Fruit fly (Drosophila melanogaster) whole organism, embryonic: ENCODE measurements around the gene CG5805.

Experiments used
- Aef1 ChIP-seq: fragments of 200-800 bp; sonication (Bioruptor generic); IDR thresholded peaks from 3 replicates; pipeline ENCODE4 v1.3.6; 2022; ENCODE audit warnings: missing biosample characterization, missing genetic modification characterization
- CG10654 ChIP-seq: fragments of 200-800 bp; sonication (Bioruptor generic); optimal IDR thresholded peaks from 2 replicates; lab custom pipeline; 2016; ENCODE audit warnings: missing biosample characterization, missing genetic modification characterization
- CG11504 ChIP-seq: fragments of 200-800 bp; sonication (Bioruptor generic); optimal IDR thresholded peaks from 3 replicates; lab custom pipeline; 2019; ENCODE audit warnings: missing biosample characterization, mild to moderate bottlenecking, missing genetic modification characterization, moderate library complexity
- CG13296 ChIP-seq: fragments of 200-800 bp; sonication (Bioruptor generic); optimal IDR thresholded peaks from 3 replicates; lab custom pipeline; 2018; ENCODE audit warnings: missing biosample characterization, mild to moderate bottlenecking, missing genetic modification characterization
- CG14441 ChIP-seq: fragments of 200-800 bp; sonication (Bioruptor generic); IDR thresholded peaks from 2 replicates; pipeline ENCODE4 v1.3.6; 2022; ENCODE audit warnings: missing biosample characterization, missing genetic modification characterization
- CG14667 ChIP-seq: fragments of 200-800 bp; sonication (Bioruptor generic); IDR thresholded peaks from 2 replicates; pipeline ENCODE4 v1.3.6; 2022; ENCODE audit warnings: missing biosample characterization, missing genetic modification characterization
- CG14710 ChIP-seq: fragments of 200-800 bp; sonication (Bioruptor generic); optimal IDR thresholded peaks from 3 replicates; lab custom pipeline; 2019; ENCODE audit warnings: missing biosample characterization, mild to moderate bottlenecking, missing genetic modification characterization, moderate library complexity
- CG17829 ChIP-seq: fragments of 200-800 bp; optimal IDR thresholded peaks from 2 replicates; lab custom pipeline; 2019; ENCODE audit warnings: missing biosample characterization, mild to moderate bottlenecking, missing genetic modification characterization, moderate library complexity
- CG17912 ChIP-seq: fragments of 200-800 bp; sonication (Bioruptor generic); optimal IDR thresholded peaks from 2 replicates; lab custom pipeline; 2018; ENCODE audit warnings: missing biosample characterization, mild to moderate bottlenecking, missing genetic modification characterization
- CG32767 ChIP-seq: fragments of 200-800 bp; sonication (Bioruptor generic); IDR thresholded peaks from 2 replicates; pipeline ENCODE4 v1.3.6; 2022; ENCODE audit warnings: missing biosample characterization, missing genetic modification characterization
- CG5245 ChIP-seq: fragments of 200-800 bp; sonication (Bioruptor generic); optimal IDR thresholded peaks from 3 replicates; lab custom pipeline; 2016; ENCODE audit warnings: missing biosample characterization, missing genetic modification characterization
- CG6683 ChIP-seq: fragments of 200-800 bp; sonication (Bioruptor generic); optimal IDR thresholded peaks from 2 replicates; lab custom pipeline; 2017; ENCODE audit warnings: missing biosample characterization, mild to moderate bottlenecking, missing genetic modification characterization, missing genetic modification reagents
- CG6689 ChIP-seq: fragments of 200-800 bp; sonication (Bioruptor generic); IDR thresholded peaks from 2 replicates; pipeline ENCODE4 v1.3.6; 2022; ENCODE audit warnings: missing biosample characterization, missing genetic modification characterization
- CG7357 ChIP-seq: fragments of 200-800 bp; sonication (Bioruptor generic); IDR thresholded peaks from 3 replicates; pipeline ENCODE4 v1.3.6; 2022; ENCODE audit warnings: missing biosample characterization, missing genetic modification characterization
- CG7839 ChIP-seq: fragments of 200-800 bp; sonication (Bioruptor generic); optimal IDR thresholded peaks from 3 replicates; lab custom pipeline; 2018; ENCODE audit warnings: missing biosample characterization, mild to moderate bottlenecking, missing genetic modification characterization, moderate library complexity
- CG8089 ChIP-seq: fragments of 200-800 bp; sonication (Bioruptor generic); optimal IDR thresholded peaks from 3 replicates; lab custom pipeline; 2016; ENCODE audit warnings: missing biosample characterization, missing genetic modification characterization
- CG8281 ChIP-seq: fragments of 200-800 bp; sonication (Bioruptor generic); optimal IDR thresholded peaks from 2 replicates; lab custom pipeline; 2018; ENCODE audit warnings: missing biosample characterization, mild to moderate bottlenecking, missing genetic modification characterization, moderate library complexity
- CG8478 ChIP-seq: fragments of >200 bp; optimal IDR thresholded peaks from 2 replicates; lab custom pipeline; 2018
- Elba2 ChIP-seq: fragments of 200-800 bp; sonication (Bioruptor generic); optimal IDR thresholded peaks from 3 replicates; lab custom pipeline; 2016; ENCODE audit warnings: missing biosample characterization, missing genetic modification characterization
- H2.0 ChIP-seq: fragments of 200-800 bp; sonication (Bioruptor generic); IDR thresholded peaks from 2 replicates; pipeline ENCODE4 v1.3.6; 2022; ENCODE audit warnings: missing biosample characterization, missing genetic modification characterization
- HLH3B ChIP-seq: fragments of 200-800 bp; sonication (Bioruptor generic); IDR thresholded peaks from 2 replicates; pipeline ENCODE4 v1.3.6; 2022; ENCODE audit warnings: missing biosample characterization, missing genetic modification characterization
- HmgD ChIP-seq: fragments of 200-800 bp; sonication (Bioruptor generic); optimal IDR thresholded peaks from 3 replicates; lab custom pipeline; 2016; ENCODE audit warnings: missing biosample characterization, missing genetic modification characterization
- HmgZ ChIP-seq: fragments of 200-800 bp; sonication (Bioruptor generic); optimal IDR thresholded peaks from 2 replicates; lab custom pipeline; 2018; ENCODE audit warnings: missing biosample characterization, mild to moderate bottlenecking, missing genetic modification characterization
- Lhr ChIP-seq: fragments of 200-800 bp; sonication (Bioruptor generic); optimal IDR thresholded peaks from 3 replicates; lab custom pipeline; 2017; ENCODE audit warnings: mild to moderate bottlenecking, missing biosample characterization, missing genetic modification reagents, missing genetic modification characterization
- Lpt ChIP-seq: fragments of >200 bp; optimal IDR thresholded peaks from 2 replicates; lab custom pipeline; 2018; ENCODE audit warnings: missing biosample characterization, missing genetic modification characterization
- Mrtf ChIP-seq: fragments of 200-800 bp; sonication (Bioruptor generic); IDR thresholded peaks from 3 replicates; pipeline ENCODE4 v1.3.6; 2022; ENCODE audit warnings: missing biosample characterization, missing genetic modification characterization
- Optix ChIP-seq: fragments of 200-800 bp; sonication (Bioruptor generic); IDR thresholded peaks from 3 replicates; pipeline ENCODE4 v1.3.6; 2022; ENCODE audit warnings: missing biosample characterization, missing genetic modification characterization
- Pdp1 ChIP-seq, 2 experiments: fragments of 200-800 bp; sonication (Bioruptor generic); optimal IDR thresholded peaks; 3 replicates each; lab custom pipeline; 2016; ENCODE audit warnings: missing biosample characterization in 2 of 2, missing genetic modification characterization in 2 of 2, mild to moderate bottlenecking in 1 of 2, moderate library complexity in 1 of 2
- Rfx ChIP-seq: fragments of 200-800 bp; sonication (Bioruptor generic); IDR thresholded peaks from 2 replicates; pipeline ENCODE4 v1.3.6; 2022; ENCODE audit warnings: missing biosample characterization, missing genetic modification characterization
- Side ChIP-seq: fragments of 200-800 bp; sonication (Bioruptor generic); optimal IDR thresholded peaks from 2 replicates; lab custom pipeline; 2016; ENCODE audit warnings: missing biosample characterization, missing genetic modification characterization
- Spps ChIP-seq: fragments of 200-800 bp; sonication (Bioruptor generic); optimal IDR thresholded peaks from 2 replicates; lab custom pipeline; 2018; ENCODE audit warnings: missing biosample characterization, mild to moderate bottlenecking, missing genetic modification characterization
- Sry-β ChIP-seq: fragments of 200-800 bp; sonication (Bioruptor generic); optimal IDR thresholded peaks from 2 replicates; lab custom pipeline; 2018; ENCODE audit warnings: missing biosample characterization, mild to moderate bottlenecking, missing genetic modification characterization, moderate library complexity
- Stat92E ChIP-seq, 3 experiments: fragments of >200 bp in 2 of 3; fragments of 200-800 bp in 1 of 3; sonication (Bioruptor generic) in 1 of 3; optimal IDR thresholded peaks; 2 replicates each; lab custom pipeline; 2017 to 2019; ENCODE audit warnings: missing biosample characterization in 3 of 3, missing genetic modification characterization in 3 of 3, mild to moderate bottlenecking in 1 of 3, moderate library complexity in 1 of 3
- ash1 ChIP-seq: fragments of 200-800 bp; sonication (Bioruptor generic); optimal IDR thresholded peaks from 2 replicates; lab custom pipeline; 2018; ENCODE audit warnings: missing biosample characterization, mild to moderate bottlenecking, missing genetic modification characterization
- az2 ChIP-seq: fragments of 200-800 bp; sonication (Bioruptor generic); optimal IDR thresholded peaks from 3 replicates; lab custom pipeline; 2016; ENCODE audit warnings: missing biosample characterization, missing genetic modification characterization
- cato ChIP-seq: fragments of 200-800 bp; sonication (Bioruptor generic); optimal IDR thresholded peaks from 2 replicates; lab custom pipeline; 2016; ENCODE audit warnings: missing biosample characterization, missing genetic modification characterization, borderline replicate concordance
- caup ChIP-seq: fragments of 200-800 bp; sonication (Bioruptor generic); optimal IDR thresholded peaks from 3 replicates; lab custom pipeline; 2017; ENCODE audit warnings: missing biosample characterization, mild to moderate bottlenecking, missing genetic modification characterization, moderate library complexity; ENCODE audit not compliant: severe bottlenecking
- cwo ChIP-seq: fragments of 200-800 bp; sonication (Bioruptor generic); optimal IDR thresholded peaks from 3 replicates; lab custom pipeline; 2017; ENCODE audit warnings: missing biosample characterization, missing genetic modification characterization, mild to moderate bottlenecking, moderate library complexity, missing genetic modification reagents
- knrl ChIP-seq: fragments of 200-800 bp; sonication (Bioruptor generic); IDR thresholded peaks from 3 replicates; pipeline ENCODE4 v1.3.6; 2022; ENCODE audit warnings: missing biosample characterization, missing genetic modification characterization; ENCODE audit not compliant: partially characterized antibody
- luna ChIP-seq: fragments of 200-800 bp; sonication (Bioruptor generic); optimal IDR thresholded peaks from 2 replicates; lab custom pipeline; 2016; ENCODE audit warnings: missing biosample characterization, missing genetic modification characterization
- otp ChIP-seq: fragments of 200-800 bp; sonication (Bioruptor generic); IDR thresholded peaks from 3 replicates; pipeline ENCODE4, ENCODE4 v1.3.6; 2022; ENCODE audit warnings: missing biosample characterization, missing genetic modification characterization
- pb ChIP-seq: fragments of 200-800 bp; sonication (Bioruptor generic); optimal IDR thresholded peaks from 3 replicates; lab custom pipeline; 2016; ENCODE audit warnings: missing biosample characterization, missing genetic modification characterization
- peb ChIP-seq: fragments of 200-800 bp; sonication (Bioruptor generic); IDR thresholded peaks from 2 replicates; pipeline ENCODE4 v1.3.6; 2022; ENCODE audit warnings: missing biosample characterization, missing genetic modification characterization
- psq ChIP-seq: fragments of 200-800 bp; sonication (Bioruptor generic); optimal IDR thresholded peaks from 2 replicates; lab custom pipeline; 2017; ENCODE audit warnings: missing biosample characterization, missing genetic modification characterization
- pum ChIP-seq: fragments of 200-800 bp; sonication (Bioruptor generic); optimal IDR thresholded peaks from 2 replicates; lab custom pipeline; 2016; ENCODE audit warnings: missing biosample characterization, missing genetic modification characterization
- sob ChIP-seq: fragments of 200-800 bp; sonication (Bioruptor generic); IDR thresholded peaks from 2 replicates; pipeline ENCODE4 v1.3.6; 2022; ENCODE audit warnings: missing biosample characterization, missing genetic modification characterization
- tin ChIP-seq: fragments of 200-800 bp; sonication (Bioruptor generic); optimal IDR thresholded peaks from 3 replicates; lab custom pipeline; 2016; ENCODE audit warnings: missing biosample characterization, missing genetic modification characterization
- tna ChIP-seq: fragments of 200-800 bp; sonication (Bioruptor generic); IDR thresholded peaks from 2 replicates; pipeline ENCODE4 v1.3.6; 2022; ENCODE audit warnings: missing biosample characterization, missing genetic modification characterization; ENCODE audit not compliant: partially characterized antibody

CG5805 gene

DNA sequence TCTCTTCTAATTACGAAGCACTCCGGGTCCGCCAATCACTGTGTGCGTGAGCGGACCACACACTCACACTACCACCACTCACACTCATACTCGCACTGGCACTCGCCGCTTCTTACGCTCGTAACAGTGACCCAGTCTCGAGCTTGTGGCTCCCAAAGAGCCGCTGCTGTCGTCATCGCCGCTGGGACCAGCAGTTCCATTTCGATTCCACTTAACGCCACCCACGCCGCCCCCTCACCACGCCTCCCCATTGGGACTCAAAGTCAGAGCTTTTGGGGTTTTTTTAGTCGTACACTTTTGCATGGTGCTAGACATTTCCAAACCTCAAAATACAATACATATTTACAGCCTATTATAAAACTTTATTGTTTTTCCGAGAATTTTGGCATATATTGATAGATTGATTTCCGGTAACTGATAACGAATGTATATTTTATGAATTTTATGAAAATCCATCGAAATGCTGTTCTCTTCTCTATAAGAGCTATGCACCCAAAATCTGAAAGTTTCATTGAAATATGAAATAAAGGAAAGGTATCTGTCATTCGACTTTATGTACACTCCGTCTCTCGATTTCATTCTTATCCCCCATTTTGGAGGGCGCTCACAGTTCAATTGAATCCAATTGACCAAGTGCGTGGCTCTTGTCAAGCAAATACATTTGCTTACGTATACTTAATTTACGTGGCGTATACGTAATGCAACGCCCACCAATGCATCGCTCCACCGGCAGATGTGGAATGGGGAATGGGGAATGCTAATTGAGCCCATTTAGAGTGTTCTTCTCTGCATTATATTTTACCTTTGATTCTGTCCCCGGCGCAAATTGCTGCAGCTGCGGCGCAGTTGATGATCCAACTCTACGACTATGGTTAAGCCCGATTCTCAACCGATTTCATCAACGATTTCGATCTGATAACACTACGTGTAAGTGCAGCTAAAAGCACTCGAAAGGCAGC lies 15.7 kb downstream of the CG5805 start, which contains the start of gene CG42331 (continued):
- peak; percentile 45 for TF ChIP-seq pum (GFP tag; lab: Kevin White, UChicago)
- no peak for TF ChIP-seq Lhr (GFP tag; lab: Kevin White, UChicago)
- TF ChIP-seq HLH3B, result peak; percentile 42; the same call in 1 of the 2 replicates
- no peak for TF ChIP-seq pb
- TF ChIP-seq CG5245 (GFP tag; lab: Kevin White, UChicago), result peak; percentile 23
- no peak for TF ChIP-seq knrl (GFP tag; lab: Robert Waterston, UW)
- TF ChIP-seq cwo (GFP tag; lab: Kevin White, UChicago), result peak; percentile 60
- TF ChIP-seq CG10654 (GFP tag; lab: Kevin White, UChicago), result peak; percentile 12
- peak; percentile 45 to 48 for TF ChIP-seq Pdp1 (GFP tag; optimal IDR thresholded peaks at IDR 0.05; lab: Kevin White, UChicago)
- TF ChIP-seq Optix (GFP tag; lab: Robert Waterston, UW), result no peak
- TF ChIP-seq HmgZ, result peak; percentile 54
- peak; percentile 27 for TF ChIP-seq caup (GFP tag; lab: Kevin White, UChicago)
- peak; percentile 47 for TF ChIP-seq CG13296 (GFP tag; lab: Kevin White, UChicago)
- TF ChIP-seq CG17912 (GFP tag; lab: Kevin White, UChicago), result no peak
- peak; percentile 6 for TF ChIP-seq psq (GFP tag; lab: Kevin White, UChicago)
- no peak for TF ChIP-seq Elba2
- TF ChIP-seq CG6683 (GFP tag; lab: Kevin White, UChicago), result peak; percentile 38
- no peak for TF ChIP-seq Mrtf (GFP tag; lab: Robert Waterston, UW)
- TF ChIP-seq otp, result no peak
- TF ChIP-seq CG7839 (tag; lab: Kevin White, UChicago), result peak; percentile 81
- TF ChIP-seq CG14667 (GFP tag; lab: Robert Waterston, UW), result no peak
- TF ChIP-seq Rfx (GFP tag; lab: Robert Waterston, UW), result peak; percentile 53; the same call in 1 of the 2 replicates
- no peak for TF ChIP-seq tna (GFP tag; lab: Robert Waterston, UW)
- no peak for TF ChIP-seq Lpt
- TF ChIP-seq CG14441 (GFP tag; lab: Robert Waterston, UW), result peak; percentile 65; the same call in 1 of the 2 replicates
- TF ChIP-seq peb (GFP tag; lab: Robert Waterston, UW), result no peak
- peak; percentile 26 for TF ChIP-seq cato
- no peak for TF ChIP-seq luna
- no peak for TF ChIP-seq CG8478 (lab: Kevin White, UChicago)
- TF ChIP-seq sob (GFP tag; lab: Robert Waterston, UW), result peak; percentile 28; the same call in 1 of the 2 replicates
- peak; percentile 15 for TF ChIP-seq CG14710 (tag; lab: Kevin White, UChicago)
- TF ChIP-seq CG6689, result peak; percentile 57; the same call in 1 of the 2 replicates
- TF ChIP-seq Spps (tag; lab: Kevin White, UChicago), result no peak
- TF ChIP-seq CG8281 (tag; lab: Kevin White, UChicago), result peak; percentile 72
- TF ChIP-seq CG17829 (tag; lab: Kevin White, UChicago), result peak; percentile 42
- peak; percentile 77 for TF ChIP-seq CG11504 (tag; lab: Kevin White, UChicago)
- TF ChIP-seq CG7357, result no peak
- TF ChIP-seq Aef1, result peak; percentile 55; the same call in 2 of the 3 replicates
- peak; percentile 32 for TF ChIP-seq az2 (GFP tag; lab: Kevin White, UChicago)
- TF ChIP-seq ash1, result no peak
- no peak for TF ChIP-seq HmgD (GFP tag; lab: Kevin White, UChicago)
- TF ChIP-seq CG8089 (GFP tag; lab: Kevin White, UChicago), result no peak
- TF ChIP-seq Stat92E (GFP tag; optimal IDR thresholded peaks at IDR 0.05; lab: Kevin White, UChicago), result no peak
- no peak for TF ChIP-seq Sry-β (GFP tag; lab: Kevin White, UChicago)
- 0 out of 2 replicates have a peak, but pooled peaks have one; percentile 31 for TF ChIP-seq H2.0
- peak; percentile 2 for TF ChIP-seq tin
- TF ChIP-seq CG32767, result peak; percentile 28; the same call in 1 of the 2 replicates
- TF ChIP-seq Side (GFP tag; lab: Kevin White, UChicago), result peak; percentile 10
